Worm (Caenorhabditis elegans): ENCODE results near the gene tbc-9.

DNA sequence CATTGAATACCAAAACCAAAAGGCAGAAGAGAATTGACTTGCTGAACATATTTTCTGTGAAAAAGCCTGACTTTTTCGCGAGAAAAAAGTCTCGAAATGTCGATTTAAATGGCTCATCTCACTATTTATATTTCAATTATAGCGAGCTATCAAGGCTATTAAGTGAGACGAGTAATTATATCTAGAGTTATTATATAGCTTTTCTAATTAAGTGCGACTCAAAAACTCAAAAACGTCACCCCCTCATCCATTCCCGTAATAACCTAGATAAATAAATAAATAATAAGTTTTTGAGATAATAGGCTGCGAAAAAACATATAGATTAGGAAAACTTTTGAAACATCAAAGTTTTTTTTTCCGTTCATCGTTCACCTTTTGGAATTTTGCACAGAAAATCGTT is 3.0 kb upstream of the tbc-9 start, which contains the start of gene nlp-17:
- TF ChIP-seq ama-1 (optimal IDR thresholded peaks at IDR 0.05) (no peak), lin-39 (tag; optimal IDR thresholded peaks at IDR 0.05) (no peak), hif-1 (tag; optimal IDR thresholded peaks at IDR 0.05) (no peak), daf-8 (GFP tag; IDR thresholded peaks at IDR 0.05) (no peak)

All from whole organism, L4 larva.